Worm (Caenorhabditis elegans) whole organism, L3 larva: ENCODE results near the gene nhr-19.

ENCODE experiments used
- R02D3.7 ChIP-seq: fragments of 150-350 bp; optimal IDR thresholded peaks from 2 replicates; lab custom pipeline; 2014; ENCODE audit warnings: missing biosample characterization, missing genetic modification characterization
- ZK546.5 ChIP-seq: sonication (generic microtip); optimal IDR thresholded peaks from 2 replicates; lab custom pipeline; 2017; ENCODE audit warnings: missing biosample characterization, missing genetic modification characterization
- aly-2 ChIP-seq: fragments of 150-350 bp; optimal IDR thresholded peaks from 2 replicates; lab custom pipeline; 2014; ENCODE audit warnings: missing biosample characterization, missing genetic modification characterization
- ceh-16 ChIP-seq: sonication (generic microtip); optimal IDR thresholded peaks from 2 replicates; lab custom pipeline; 2017; ENCODE audit warnings: missing biosample characterization, missing genetic modification characterization
- ceh-28 ChIP-seq: fragments of 150-350 bp; optimal IDR thresholded peaks from 2 replicates; lab custom pipeline; 2014; ENCODE audit warnings: missing biosample characterization, missing genetic modification reagents, missing genetic modification characterization
- ceh-82 ChIP-seq: fragments of 150-350 bp; optimal IDR thresholded peaks from 2 replicates; lab custom pipeline; 2014; ENCODE audit warnings: missing biosample characterization, missing genetic modification characterization
- ceh-9 ChIP-seq: sonication (generic microtip); optimal IDR thresholded peaks from 2 replicates; lab custom pipeline; 2018; ENCODE audit warnings: missing biosample characterization, missing genetic modification characterization
- daf-12 ChIP-seq: fragments of 150-350 bp; optimal IDR thresholded peaks from 2 replicates; lab custom pipeline; 2014; ENCODE audit warnings: missing biosample characterization, missing genetic modification reagents, missing genetic modification characterization
- egl-27 ChIP-seq: sonication (generic microtip); optimal IDR thresholded peaks from 4 replicates; lab custom pipeline; 2017; ENCODE audit warnings: missing biosample characterization, missing genetic modification reagents, missing genetic modification characterization
- egl-5 ChIP-seq: fragments of 150-350 bp; optimal IDR thresholded peaks from 2 replicates; lab custom pipeline; 2017; ENCODE audit warnings: missing biosample characterization, missing genetic modification reagents, missing genetic modification characterization, inconsistent platforms
- elt-1 ChIP-seq: fragments of 150-350 bp; optimal IDR thresholded peaks from 2 replicates; lab custom pipeline; 2014; ENCODE audit warnings: missing biosample characterization, missing genetic modification characterization
- elt-2 ChIP-seq: sonication (generic microtip); optimal IDR thresholded peaks from 2 replicates; lab custom pipeline; 2016; ENCODE audit warnings: missing genetic modification reagents, mild to moderate bottlenecking, missing genetic modification characterization, missing compliant biosample characterization
- fkh-2 ChIP-seq: fragments of 150-350 bp; optimal IDR thresholded peaks from 2 replicates; lab custom pipeline; 2014; ENCODE audit warnings: missing biosample characterization, missing genetic modification reagents, missing genetic modification characterization
- hmg-11 ChIP-seq: sonication (generic microtip); optimal IDR thresholded peaks from 2 replicates; lab custom pipeline; 2016; ENCODE audit warnings: missing genetic modification characterization, missing compliant biosample characterization
- lin-15B ChIP-seq: fragments of 150-350 bp; optimal IDR thresholded peaks from 2 replicates; lab custom pipeline; 2014; ENCODE audit warnings: missing biosample characterization, missing genetic modification characterization
- lin-39 ChIP-seq: fragments of 150-350 bp; optimal IDR thresholded peaks from 2 replicates; lab custom pipeline; 2018; ENCODE audit warnings: missing biosample characterization, missing genetic modification reagents, missing genetic modification characterization
- lsy-12 ChIP-seq: sonication (generic microtip); optimal IDR thresholded peaks from 2 replicates; lab custom pipeline; 2016; ENCODE audit warnings: mild to moderate bottlenecking, missing genetic modification characterization, missing compliant biosample characterization
- mdl-1 ChIP-seq: fragments of 150-350 bp; optimal IDR thresholded peaks from 2 replicates; lab custom pipeline; 2014; ENCODE audit warnings: missing biosample characterization, missing genetic modification characterization
- mml-1 ChIP-seq: fragments of 150-350 bp; sonication (generic microtip); optimal IDR thresholded peaks from 3 replicates; lab custom pipeline; 2014; ENCODE audit warnings: missing biosample characterization, missing genetic modification characterization
- nfya-1 ChIP-seq: sonication (generic microtip); optimal IDR thresholded peaks from 2 replicates; lab custom pipeline; 2017; ENCODE audit warnings: missing genetic modification characterization, mild to moderate bottlenecking, missing compliant biosample characterization, antibody characterized with exemption, moderate library complexity; ENCODE audit not compliant: insufficient read depth
- nhr-12 ChIP-seq: fragments of 150-350 bp; optimal IDR thresholded peaks from 2 replicates; lab custom pipeline; 2014; ENCODE audit warnings: missing biosample characterization, missing genetic modification characterization
- nhr-23 ChIP-seq: fragments of 150-350 bp; optimal IDR thresholded peaks from 2 replicates; lab custom pipeline; 2014; ENCODE audit warnings: missing biosample characterization, missing genetic modification reagents, missing genetic modification characterization
- nhr-237 ChIP-seq: fragments of 150-350 bp; optimal IDR thresholded peaks from 2 replicates; lab custom pipeline; 2014; ENCODE audit warnings: missing biosample characterization, missing genetic modification characterization
- nhr-25 ChIP-seq: sonication (generic microtip); optimal IDR thresholded peaks from 2 replicates; lab custom pipeline; 2017; ENCODE audit warnings: missing biosample characterization, missing genetic modification characterization
- nhr-28 ChIP-seq: fragments of 150-350 bp; optimal IDR thresholded peaks from 2 replicates; lab custom pipeline; 2014; ENCODE audit warnings: missing biosample characterization, missing genetic modification characterization
- nhr-43 ChIP-seq: sonication (generic microtip); optimal IDR thresholded peaks from 2 replicates; lab custom pipeline; 2016; ENCODE audit warnings: mild to moderate bottlenecking, missing genetic modification characterization, missing compliant biosample characterization; ENCODE audit not compliant: poor library complexity, severe bottlenecking
- nhr-67 ChIP-seq: fragments of 150-350 bp; optimal IDR thresholded peaks from 2 replicates; lab custom pipeline; 2014; ENCODE audit warnings: missing biosample characterization, missing genetic modification characterization
- nhr-76 ChIP-seq: fragments of 150-350 bp; sonication (generic microtip); optimal IDR thresholded peaks from 5 replicates; lab custom pipeline; 2014; ENCODE audit warnings: missing biosample characterization, missing genetic modification characterization
- nhr-77 ChIP-seq: fragments of 150-350 bp; optimal IDR thresholded peaks from 2 replicates; lab custom pipeline; 2014; ENCODE audit warnings: missing biosample characterization, missing genetic modification characterization
- pha-4 ChIP-seq: fragments of 150-350 bp; optimal IDR thresholded peaks from 2 replicates; lab custom pipeline; 2014; ENCODE audit warnings: missing biosample characterization, missing genetic modification reagents, missing genetic modification characterization
- pqm-1 ChIP-seq: fragments of 150-350 bp; optimal IDR thresholded peaks from 2 replicates; lab custom pipeline; 2017; ENCODE audit warnings: missing biosample characterization, missing genetic modification characterization, inconsistent platforms
- sea-2 ChIP-seq: fragments of 150-350 bp; sonication (generic microtip); optimal IDR thresholded peaks from 4 replicates; lab custom pipeline; 2014; ENCODE audit warnings: missing biosample characterization, missing genetic modification reagents, missing genetic modification characterization
- skn-1 ChIP-seq: fragments of 150-350 bp; optimal IDR thresholded peaks from 2 replicates; lab custom pipeline; 2014; ENCODE audit warnings: missing biosample characterization, missing genetic modification characterization
- snpc-4 ChIP-seq: fragments of 150-350 bp; optimal IDR thresholded peaks from 2 replicates; lab custom pipeline; 2014; ENCODE audit warnings: missing biosample characterization, missing genetic modification characterization
- tbx-2 ChIP-seq: sonication (generic microtip); optimal IDR thresholded peaks from 2 replicates; lab custom pipeline; 2016; ENCODE audit warnings: mild to moderate bottlenecking, missing genetic modification characterization, missing compliant biosample characterization
- unc-39 ChIP-seq: sonication (generic microtip); optimal IDR thresholded peaks from 4 replicates; lab custom pipeline; 2017; ENCODE audit warnings: missing biosample characterization, missing genetic modification characterization
- unc-62 ChIP-seq: fragments of 150-350 bp; sonication (generic microtip); optimal IDR thresholded peaks from 4 replicates; lab custom pipeline; 2014; ENCODE audit warnings: missing biosample characterization, missing genetic modification reagents, missing genetic modification characterization
- zag-1 ChIP-seq: fragments of 150-350 bp; optimal IDR thresholded peaks from 2 replicates; lab custom pipeline; 2014; ENCODE audit warnings: missing biosample characterization, missing genetic modification characterization
- ztf-4 ChIP-seq: fragments of 150-350 bp; optimal IDR thresholded peaks from 2 replicates; lab custom pipeline; 2014; ENCODE audit warnings: missing biosample characterization, missing genetic modification characterization

nhr-19 gene

ce11 chrII:9566045-9566444, 39.3 kb downstream of the nhr-19 start:
- TF ChIP-seq hmg-11 (tag; lab: Kevin White, UChicago) (peak; percentile 63), nhr-67 (tag; lab: Kevin White, UChicago) (no peak), nfya-1 (tag; lab: Kevin White, UChicago) (peak; percentile 24), nhr-12 (tag; lab: Kevin White, UChicago) (no peak), nhr-43 (tag; lab: Kevin White, UChicago) (peak; percentile 33), nhr-77 (tag; lab: Kevin White, UChicago) (peak; percentile 72), egl-5 (tag; lab: Kevin White, UChicago) (no peak), nhr-23 (tag; lab: Kevin White, UChicago) (peak; percentile 53), tbx-2 (tag; lab: Kevin White, UChicago) (no peak), nhr-28 (tag; lab: Kevin White, UChicago) (no peak), elt-2 (tag; lab: Kevin White, UChicago) (peak; percentile 37), skn-1 (tag; lab: Kevin White, UChicago) (no peak), lsy-12 (tag; lab: Kevin White, UChicago) (peak; percentile 70), pha-4 (peak; percentile 1), daf-12 (no peak), ceh-9 (tag; lab: Kevin White, UChicago) (no peak), unc-39 (tag; lab: Kevin White, UChicago) (peak; percentile 23), nhr-25 (tag; lab: Kevin White, UChicago) (peak; percentile 42)
- TF ChIP-seq, all 47 proteins: peak for 10

- TF ChIP-seq egl-5 (tag; lab: Kevin White, UChicago) (no peak), nhr-43 (tag; lab: Kevin White, UChicago) (peak; percentile 9), lin-39 (tag; lab: Kevin White, UChicago) (no peak), nhr-76 (no peak), fkh-2 (tag; lab: Kevin White, UChicago) (no peak), nhr-23 (tag; lab: Kevin White, UChicago) (peak; percentile 10), mdl-1 (tag; lab: Kevin White, UChicago) (no peak), nhr-25 (tag; lab: Kevin White, UChicago) (peak; percentile 75)
Observed at ce11 chrII:9560895-9561294, 44.4 kb downstream of the nhr-19 start.

- TF ChIP-seq nhr-28 (tag; lab: Kevin White, UChicago): no peak
- no peak for TF ChIP-seq aly-2 (tag; lab: Kevin White, UChicago)
- TF ChIP-seq daf-12: no peak
- no peak for TF ChIP-seq ceh-28 (tag; lab: Kevin White, UChicago)
- TF ChIP-seq nfya-1 (tag; lab: Kevin White, UChicago): no peak
- TF ChIP-seq nhr-76: no peak
- TF ChIP-seq lin-39 (tag; lab: Kevin White, UChicago): no peak
- TF ChIP-seq pqm-1 (tag; lab: Kevin White, UChicago): no peak
- TF ChIP-seq mdl-1 (tag; lab: Kevin White, UChicago): no peak
Observed at ce11 chrII:9559929-9560328, 45.4 kb downstream of the nhr-19 start, which contains the start of gene F35H8.4. Gene F35H8.4 (minus strand): TSS chrII:9560029.

ce11 chrII:9558906-9559305, 46.4 kb downstream of the nhr-19 start:
- no peak for TF ChIP-seq nhr-28 (tag; lab: Kevin White, UChicago)
- TF ChIP-seq nhr-76: no peak
- no peak for TF ChIP-seq elt-2 (tag; lab: Kevin White, UChicago)

ce11 chrII:9557437-9558150, 47.7 kb downstream of the nhr-19 start, which contains the start of gene zfp-2:
Gene zfp-2 (plus strand): TSS chrII:9557650.
- no peak for TF ChIP-seq pha-4
- TF ChIP-seq unc-39 (tag; lab: Kevin White, UChicago): no peak
- TF ChIP-seq elt-1: no peak
- TF ChIP-seq ztf-4 (tag; lab: Kevin White, UChicago): no peak
- TF ChIP-seq tbx-2 (tag; lab: Kevin White, UChicago): no peak
- TF ChIP-seq sea-2 (GFP tag; lab: Kevin White, UChicago): no peak
- no peak for TF ChIP-seq ZK546.5 (tag; lab: Kevin White, UChicago)
- TF ChIP-seq hmg-11 (tag; lab: Kevin White, UChicago): peak; percentile 74
- peak; percentile 27 for TF ChIP-seq lin-15B
- no peak for TF ChIP-seq lin-39 (tag; lab: Kevin White, UChicago)
- TF ChIP-seq elt-2 (tag; lab: Kevin White, UChicago): no peak
- no peak for TF ChIP-seq ceh-16 (tag; lab: Kevin White, UChicago)
- no peak for TF ChIP-seq aly-2 (tag; lab: Kevin White, UChicago)
- no peak for TF ChIP-seq nhr-23 (tag; lab: Kevin White, UChicago)
- TF ChIP-seq nhr-28 (tag; lab: Kevin White, UChicago): no peak
- TF ChIP-seq fkh-2 (tag; lab: Kevin White, UChicago): no peak
- no peak for TF ChIP-seq nhr-77 (tag; lab: Kevin White, UChicago)
- TF ChIP-seq ceh-82: no peak
- no peak for TF ChIP-seq nhr-12 (tag; lab: Kevin White, UChicago)
- no peak for TF ChIP-seq mdl-1 (tag; lab: Kevin White, UChicago)
- TF ChIP-seq zag-1 (tag; lab: Kevin White, UChicago): no peak
- peak; percentile 43 for TF ChIP-seq nfya-1 (tag; lab: Kevin White, UChicago)
- no peak for TF ChIP-seq nhr-76
- peak; percentile 75 for TF ChIP-seq R02D3.7 (tag; lab: Kevin White, UChicago)
- no peak for TF ChIP-seq nhr-237
- no peak for TF ChIP-seq mml-1 (tag; lab: Kevin White, UChicago)
- no peak for TF ChIP-seq unc-62
- TF ChIP-seq snpc-4 (tag; lab: Kevin White, UChicago): no peak
- TF ChIP-seq egl-27 (tag; lab: Kevin White, UChicago): no peak
- TF ChIP-seq, all 47 proteins: peak for 4
